Fruit fly (Drosophila melanogaster) whole organism, wandering third instar larva: ENCODE results near the gene Lztr1.

Experiments
- Abd-B ChIP-seq: fragments of >200 bp; optimal IDR thresholded peaks from 2 replicates; lab custom pipeline; 2017; ENCODE audit warnings: missing biosample characterization, missing genetic modification characterization
- CG32264 ChIP-seq: fragments of 200-800 bp; sonication (Bioruptor generic); optimal IDR thresholded peaks from 2 replicates; lab custom pipeline; 2016; ENCODE audit warnings: missing biosample characterization, missing genetic modification characterization
- CG9705 ChIP-seq: fragments of 200-800 bp; sonication (Bioruptor generic); optimal IDR thresholded peaks from 2 replicates; lab custom pipeline; 2018; ENCODE audit warnings: missing biosample characterization, mild to moderate bottlenecking, missing genetic modification characterization
- CrebA ChIP-seq: fragments of 200-800 bp; sonication (Bioruptor generic); optimal IDR thresholded peaks from 2 replicates; lab custom pipeline; 2016; ENCODE audit warnings: missing biosample characterization, mild to moderate bottlenecking, missing genetic modification characterization, borderline replicate concordance
- Dfd ChIP-seq: fragments of >200 bp; optimal IDR thresholded peaks from 2 replicates; lab custom pipeline; 2017; ENCODE audit warnings: missing biosample characterization, missing genetic modification characterization
- Dif ChIP-seq: fragments of 200-275, 200-300 bp; sonication (Bioruptor generic); optimal IDR thresholded peaks from 2 replicates; lab custom pipeline; 2018; ENCODE audit warnings: missing biosample characterization, missing genetic modification characterization; ENCODE audit not compliant: partially characterized antibody
- GATAd ChIP-seq: sonication (Bioruptor generic); optimal IDR thresholded peaks from 2 replicates; lab custom pipeline; 2016; ENCODE audit warnings: missing biosample characterization, missing genetic modification characterization
- Hnf4 ChIP-seq: fragments of 200-800 bp; sonication (Bioruptor generic); optimal IDR thresholded peaks from 2 replicates; lab custom pipeline; 2016; ENCODE audit warnings: missing biosample characterization, mild to moderate bottlenecking, missing genetic modification characterization
- Hr78 ChIP-seq: fragments of >200 bp; optimal IDR thresholded peaks from 2 replicates; lab custom pipeline; 2017; ENCODE audit warnings: missing biosample characterization, missing genetic modification characterization
- Hr83 ChIP-seq: fragments of 200-300 bp; sonication (Bioruptor generic); optimal IDR thresholded peaks from 2 replicates; lab custom pipeline; 2016; ENCODE audit warnings: missing biosample characterization, mild to moderate bottlenecking, missing genetic modification characterization, moderate library complexity; ENCODE audit not compliant: poor library complexity, severe bottlenecking
- Jra ChIP-seq: sonication (Bioruptor generic); optimal IDR thresholded peaks from 2 replicates; lab custom pipeline; 2016; ENCODE audit warnings: missing biosample characterization, missing genetic modification characterization
- Myc ChIP-seq: fragments of >200 bp; optimal IDR thresholded peaks from 2 replicates; lab custom pipeline; 2017
- N ChIP-seq: fragments of >200 bp; optimal IDR thresholded peaks from 2 replicates; lab custom pipeline; 2018; ENCODE audit warnings: missing biosample characterization, missing external identifiers, missing genetic modification characterization
- OdsH ChIP-seq: fragments of 200-800 bp; sonication (Bioruptor generic); optimal IDR thresholded peaks from 2 replicates; lab custom pipeline; 2016; ENCODE audit warnings: missing biosample characterization, mild to moderate bottlenecking, missing genetic modification characterization
- Sp1 ChIP-seq: fragments of 200-800 bp; sonication (Bioruptor generic); optimal IDR thresholded peaks from 3 replicates; lab custom pipeline; 2019; ENCODE audit warnings: missing biosample characterization, mild to moderate bottlenecking, missing genetic modification characterization, moderate library complexity
- br ChIP-seq: fragments of 200-800 bp; sonication (Bioruptor generic); optimal IDR thresholded peaks from 2 replicates; lab custom pipeline; 2016; ENCODE audit warnings: missing biosample characterization, missing genetic modification characterization
- brk ChIP-seq: fragments of 200-800 bp; sonication (Bioruptor generic); optimal IDR thresholded peaks from 2 replicates; lab custom pipeline; 2016; ENCODE audit warnings: missing biosample characterization, mild to moderate bottlenecking, missing genetic modification characterization
- dl ChIP-seq, 2 experiments: fragments of 175-275, 200-275 bp in 1 of 2; fragments of 200-275 bp in 1 of 2; sonication (Bioruptor generic); optimal IDR thresholded peaks; lab custom pipeline; 2018; ENCODE audit warnings: mild to moderate bottlenecking in 2 of 2, missing biosample characterization in 2 of 2, missing genetic modification characterization in 2 of 2, moderate library complexity in 2 of 2; ENCODE audit not compliant: partially characterized antibody in 2 of 2, insufficient read depth in 1 of 2
- dmrt93B ChIP-seq: fragments of 200-800 bp; sonication (Bioruptor generic); optimal IDR thresholded peaks from 2 replicates; lab custom pipeline; 2018; ENCODE audit warnings: missing biosample characterization, mild to moderate bottlenecking, missing genetic modification characterization
- dsf ChIP-seq: sonication (Bioruptor generic); optimal IDR thresholded peaks from 2 replicates; lab custom pipeline; 2016; ENCODE audit warnings: missing biosample characterization, missing genetic modification characterization, borderline replicate concordance
- ey ChIP-seq: fragments of 200-800 bp; sonication (Bioruptor generic); optimal IDR thresholded peaks from 2 replicates; lab custom pipeline; 2016; ENCODE audit warnings: missing biosample characterization, missing genetic modification characterization
- foxo ChIP-seq, 2 experiments: fragments of 200-800 bp; sonication (Bioruptor generic); optimal IDR thresholded peaks; 2 replicates in 1 of 2; 3 replicates in 1 of 2; lab custom pipeline; 2016 to 2017; ENCODE audit warnings: missing biosample characterization in 2 of 2, missing genetic modification characterization in 2 of 2
- fru ChIP-seq: fragments of 200-800 bp; sonication (Bioruptor generic); optimal IDR thresholded peaks from 3 replicates; lab custom pipeline; 2016; ENCODE audit warnings: missing biosample characterization, mild to moderate bottlenecking, missing genetic modification characterization
- jim ChIP-seq: fragments of 175-275, 200-325 bp; sonication (Bioruptor generic); optimal IDR thresholded peaks from 2 replicates; lab custom pipeline; 2016; ENCODE audit warnings: missing biosample characterization, mild to moderate bottlenecking, missing genetic modification characterization
- lola ChIP-seq: fragments of >200 bp; optimal IDR thresholded peaks from 2 replicates; lab custom pipeline; 2017; ENCODE audit warnings: missing biosample characterization, missing genetic modification characterization
- pan ChIP-seq: fragments of >200 bp; optimal IDR thresholded peaks from 2 replicates; lab custom pipeline; 2017
- psq ChIP-seq: fragments of 200-800 bp; sonication (Bioruptor generic); optimal IDR thresholded peaks from 3 replicates; lab custom pipeline; 2017; ENCODE audit warnings: missing biosample characterization, mild to moderate bottlenecking, missing genetic modification characterization, moderate library complexity
- rgr ChIP-seq: fragments of 200-800 bp; sonication (Bioruptor generic); optimal IDR thresholded peaks from 3 replicates; lab custom pipeline; 2016; ENCODE audit warnings: missing biosample characterization, mild to moderate bottlenecking, missing genetic modification characterization
- sage ChIP-seq: fragments of 200-800 bp; sonication (Bioruptor generic); optimal IDR thresholded peaks from 2 replicates; lab custom pipeline; 2016; ENCODE audit warnings: missing biosample characterization, mild to moderate bottlenecking, missing genetic modification characterization
- sv ChIP-seq: fragments of 200-800 bp; sonication (Bioruptor generic); optimal IDR thresholded peaks from 3 replicates; lab custom pipeline; 2016; ENCODE audit warnings: missing biosample characterization, missing genetic modification characterization
- tai ChIP-seq: sonication (Bioruptor generic); optimal IDR thresholded peaks from 2 replicates; lab custom pipeline; 2016; ENCODE audit warnings: missing biosample characterization, missing genetic modification characterization
- usp ChIP-seq: fragments of >200 bp; optimal IDR thresholded peaks from 2 replicates; lab custom pipeline; 2017; ENCODE audit warnings: missing biosample characterization, missing genetic modification characterization
- woc ChIP-seq: sonication (Bioruptor generic); optimal IDR thresholded peaks from 2 replicates; lab custom pipeline; 2016; ENCODE audit warnings: missing biosample characterization, mild to moderate bottlenecking, missing genetic modification characterization

The Lztr1 gene

dm6 chrX:899407-900050, 27.9 kb downstream of the Lztr1 start:
- TF ChIP-seq Hr83 (GFP tag; lab: Kevin White, UChicago): no peak
- no peak for TF ChIP-seq Dif (GFP tag; lab: Kevin White, UChicago)
- TF ChIP-seq tai: no peak
- TF ChIP-seq Dfd (GFP tag; lab: Kevin White, UChicago): no peak
- no peak for TF ChIP-seq CrebA (GFP tag; lab: Kevin White, UChicago)
- no peak for TF ChIP-seq Abd-B (GFP tag; lab: Kevin White, UChicago)
- no peak for TF ChIP-seq sv
- no peak for TF ChIP-seq pan (lab: Kevin White, UChicago)
- TF ChIP-seq CG32264: no peak
- TF ChIP-seq Jra (GFP tag; lab: Kevin White, UChicago): no peak
- no peak for TF ChIP-seq dmrt93B (GFP tag; lab: Kevin White, UChicago)
- no peak for TF ChIP-seq rgr (GFP tag; lab: Kevin White, UChicago)
- no peak for TF ChIP-seq sage (GFP tag; lab: Kevin White, UChicago)
- no peak for TF ChIP-seq usp
- TF ChIP-seq ey: no peak

dm6 chrX:898367-898766, 29.0 kb downstream of the Lztr1 start:
- TF ChIP-seq lola (GFP tag; lab: Kevin White, UChicago) (no peak), fru (GFP tag; lab: Kevin White, UChicago) (peak; percentile 26), psq (GFP tag; lab: Kevin White, UChicago) (peak; percentile 26), foxo (GFP tag; optimal IDR thresholded peaks at IDR 0.05; lab: Kevin White, UChicago) (peak in 1 of 2 experiments; percentile 21), sv (no peak), OdsH (GFP tag; lab: Kevin White, UChicago) (no peak)

DNA sequence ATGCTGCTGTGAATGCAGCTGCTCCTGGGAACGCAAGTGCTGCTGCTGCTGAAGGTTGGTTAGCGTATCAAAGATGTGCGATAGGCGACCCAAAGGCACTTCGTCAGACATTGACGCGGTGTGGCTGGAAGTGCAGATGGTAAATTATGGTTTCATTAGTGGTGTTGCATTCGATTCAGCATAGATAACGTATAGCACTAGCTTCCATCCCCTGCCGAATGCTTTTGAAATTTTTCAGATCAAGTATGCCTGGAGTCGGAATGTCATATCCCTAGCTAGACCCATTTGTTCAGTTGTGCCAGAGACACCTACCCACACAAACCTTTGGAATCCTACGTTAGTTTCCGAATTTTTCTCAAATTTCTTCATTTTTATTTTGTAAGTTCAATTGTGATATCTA, 33.2 kb downstream of the Lztr1 start, which contains the start of gene CG11663:
Gene CG11663 (plus strand): TSS at position 301 of the 400 bp plus-strand sequence.
- TF ChIP-seq br (GFP tag; lab: Kevin White, UChicago): no peak
- TF ChIP-seq dsf (GFP tag; lab: Kevin White, UChicago): no peak
- no peak for TF ChIP-seq fru (GFP tag; lab: Kevin White, UChicago)
- TF ChIP-seq Sp1: no peak
- TF ChIP-seq dl (GFP tag; optimal IDR thresholded peaks at IDR 0.05; lab: Kevin White, UChicago; ENCODE audit: insufficient read depth in 1 of 2, partially characterized antibody in 2 of 2): no peak
- TF ChIP-seq Hr78 (GFP tag; lab: Kevin White, UChicago): no peak
- no peak for TF ChIP-seq Myc (lab: Kevin White, UChicago)
- TF ChIP-seq Hnf4 (GFP tag; lab: Kevin White, UChicago): no peak
- no peak for TF ChIP-seq woc (GFP tag; lab: Kevin White, UChicago)
- TF ChIP-seq sv: no peak
- TF ChIP-seq tai: no peak
- TF ChIP-seq brk: no peak
- no peak for TF ChIP-seq lola (GFP tag; lab: Kevin White, UChicago)
- no peak for TF ChIP-seq Jra (GFP tag; lab: Kevin White, UChicago)
- TF ChIP-seq dmrt93B (GFP tag; lab: Kevin White, UChicago): no peak
- no peak for TF ChIP-seq Dif (GFP tag; lab: Kevin White, UChicago)
- no peak for TF ChIP-seq foxo (GFP tag; optimal IDR thresholded peaks at IDR 0.05; lab: Kevin White, UChicago)
- no peak for TF ChIP-seq N (GFP tag; lab: Kevin White, UChicago)
- TF ChIP-seq jim: no peak
- TF ChIP-seq pan (lab: Kevin White, UChicago): no peak

dm6 chrX:875432-875831, 52.0 kb downstream of the Lztr1 start, which contains the start of gene CG11664:
Gene CG11664 (plus strand): TSS chrX:875732.
- TF ChIP-seq Hr83 (GFP tag; lab: Kevin White, UChicago) (no peak), OdsH (GFP tag; lab: Kevin White, UChicago) (no peak), lola (GFP tag; lab: Kevin White, UChicago) (no peak), usp (no peak), CG9705 (GFP tag; lab: Kevin White, UChicago) (no peak), dmrt93B (GFP tag; lab: Kevin White, UChicago) (no peak), Abd-B (GFP tag; lab: Kevin White, UChicago) (no peak), psq (GFP tag; lab: Kevin White, UChicago) (no peak), GATAd (no peak), br (GFP tag; lab: Kevin White, UChicago) (no peak), Myc (lab: Kevin White, UChicago) (no peak), Dif (GFP tag; lab: Kevin White, UChicago) (no peak)
- TF ChIP-seq, all 38 proteins: peak for 0
